Worm (Caenorhabditis elegans) whole organism, L1 larva: ENCODE measurements around the gene B0507.3.

Experiments used
- aly-2 ChIP-seq: fragments of 150-350 bp; optimal IDR thresholded peaks from 2 replicates; lab custom pipeline; 2014; ENCODE audit warnings: missing biosample characterization, missing genetic modification characterization
- ama-1 ChIP-seq: fragments of 150-350 bp; optimal IDR thresholded peaks from 2 replicates; lab custom pipeline; 2014
- dsc-1 ChIP-seq: sonication (generic microtip); optimal IDR thresholded peaks from 2 replicates; lab custom pipeline; 2016; ENCODE audit warnings: mild to moderate bottlenecking, missing genetic modification characterization, missing compliant biosample characterization
- irx-1 ChIP-seq: sonication (generic microtip); optimal IDR thresholded peaks from 2 replicates; lab custom pipeline; 2016; ENCODE audit warnings: missing genetic modification characterization, missing compliant biosample characterization
- lin-13 ChIP-seq: fragments of 150-350 bp; optimal IDR thresholded peaks from 2 replicates; lab custom pipeline; 2014; ENCODE audit warnings: missing biosample characterization, missing genetic modification reagents, missing genetic modification characterization
- lin-15B ChIP-seq: fragments of 150-350 bp; sonication (generic microtip); optimal IDR thresholded peaks from 3 replicates; lab custom pipeline; 2014; ENCODE audit warnings: missing biosample characterization, missing genetic modification characterization
- lsy-2 ChIP-seq, 2 experiments: fragments of 150-350 bp; optimal IDR thresholded peaks; 2 replicates each; lab custom pipeline; 2014; ENCODE audit warnings: missing biosample characterization in 2 of 2, missing genetic modification characterization in 2 of 2
- mdl-1 ChIP-seq, 2 experiments: fragments of 150-350 bp; optimal IDR thresholded peaks; 2 replicates each; lab custom pipeline; 2014 to 2017; ENCODE audit warnings: missing biosample characterization in 2 of 2, missing genetic modification characterization in 2 of 2, inconsistent platforms in 1 of 2
- nhr-11 ChIP-seq: fragments of 150-350 bp; optimal IDR thresholded peaks from 2 replicates; lab custom pipeline; 2014; ENCODE audit warnings: missing biosample characterization, missing genetic modification characterization
- nhr-12 ChIP-seq: sonication (generic microtip); optimal IDR thresholded peaks from 2 replicates; lab custom pipeline; 2017; ENCODE audit warnings: missing biosample characterization, missing genetic modification characterization
- nhr-28 ChIP-seq: fragments of 150-350 bp; optimal IDR thresholded peaks from 2 replicates; lab custom pipeline; 2014; ENCODE audit warnings: missing biosample characterization, missing genetic modification characterization
- sup-37 ChIP-seq: fragments of 200-800 bp; sonication (Bioruptor generic); optimal IDR thresholded peaks from 2 replicates; lab custom pipeline; 2018; ENCODE audit warnings: mild to moderate bottlenecking, missing genetic modification characterization, missing compliant biosample characterization
- unc-130 ChIP-seq: fragments of 150-350 bp; optimal IDR thresholded peaks from 2 replicates; lab custom pipeline; 2017; ENCODE audit warnings: missing biosample characterization, missing genetic modification characterization, inconsistent platforms

DNA sequence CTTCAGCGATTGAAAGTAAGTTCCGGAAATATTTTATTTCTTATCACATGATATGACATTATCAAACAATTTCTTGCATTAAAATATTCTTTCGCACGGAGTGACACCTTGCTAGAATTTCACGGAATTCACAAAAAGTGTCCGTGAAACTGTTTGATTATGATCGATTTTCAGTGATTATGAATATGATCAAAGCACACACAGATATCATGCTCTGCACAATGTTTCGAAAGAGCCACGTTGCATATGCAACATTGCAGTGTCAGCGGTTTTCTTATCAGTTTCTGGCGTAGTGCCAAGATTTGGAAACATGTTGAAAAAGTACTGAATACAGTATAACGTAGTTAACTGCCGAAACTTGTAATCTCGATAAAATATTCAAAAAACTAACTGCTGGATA is 445 bp downstream of the B0507.3 start:
- TF ChIP-seq nhr-11 (tag; lab: Kevin White, UChicago) (no peak), sup-37 (no peak), irx-1 (no peak), nhr-12 (tag; lab: Kevin White, UChicago) (no peak), ama-1 (no peak), lin-13 (GFP tag; lab: Kevin White, UChicago) (no peak), nhr-28 (tag; lab: Kevin White, UChicago) (no peak), aly-2 (tag; lab: Kevin White, UChicago) (no peak), lsy-2 (tag; optimal IDR thresholded peaks at IDR 0.05; lab: Kevin White, UChicago) (no peak), lin-15B (no peak), mdl-1 (tag; optimal IDR thresholded peaks at IDR 0.05; lab: Kevin White, UChicago) (peak in 1 of 2 experiments; percentile 4), unc-130 (tag; lab: Kevin White, UChicago) (no peak), dsc-1 (tag; lab: Kevin White, UChicago) (no peak)
